Worm (Caenorhabditis elegans): ENCODE results near the gene lgg-1.
A peak's percentile ranks its signal among the peaks of the same experiment; 100 is the strongest.

lgg-1 gene

ce11 chrII:6355396-6356346 is 8.2 kb upstream of the lgg-1 start, which contains the start of gene C32D5.11:
Gene C32D5.11 (minus strand): TSS chrII:6355446.
- TF ChIP-seq T22C8.4 (GFP tag; IDR thresholded peaks at IDR 0.05): peak; percentile 7; the same call in 1 of the 2 replicates
- TF ChIP-seq med-1 (GFP tag; optimal IDR thresholded peaks at IDR 0.05; ENCODE audit: insufficient read depth): peak; percentile 18
- no peak for TF ChIP-seq ref-1 (GFP tag; conservative IDR thresholded peaks at IDR 0.05)
- TF ChIP-seq ztf-23 (GFP tag; IDR thresholded peaks at IDR 0.05): 0 out of 2 replicates have a peak, but pooled peaks have one; percentile 31

- TF ChIP-seq ref-1 (GFP tag; conservative IDR thresholded peaks at IDR 0.05): no peak
- no peak for TF ChIP-seq ztf-23 (GFP tag; IDR thresholded peaks at IDR 0.05)
- no peak for TF ChIP-seq tab-1 (GFP tag; IDR thresholded peaks at IDR 0.05)
- no peak for TF ChIP-seq ztf-29 (GFP tag; IDR thresholded peaks at IDR 0.05)
These were observed 4.4 kb upstream of the lgg-1 start, which contains the start of gene C32D5.10 for ce11 chrII:6351887-6352286. Gene C32D5.10 (minus strand): TSS chrII:6351987.

- TF ChIP-seq klf-2 (GFP tag; conservative IDR thresholded peaks at IDR 0.05): no peak
- TF ChIP-seq cog-1 (tag; optimal IDR thresholded peaks at IDR 0.05): no peak
- TF ChIP-seq ztf-23 (GFP tag; IDR thresholded peaks at IDR 0.05): no peak
- TF ChIP-seq tab-1 (GFP tag; IDR thresholded peaks at IDR 0.05): no peak
- TF ChIP-seq flt-1 (GFP tag; IDR thresholded peaks at IDR 0.05): no peak
These were observed 2.4 kb upstream of the lgg-1 start for ce11 chrII:6349968-6350367.

- no peak for TF ChIP-seq klf-2 (GFP tag; conservative IDR thresholded peaks at IDR 0.05)
- TF ChIP-seq cog-1 (tag; optimal IDR thresholded peaks at IDR 0.05): peak; percentile 68
- 0 out of 2 replicates have a peak, but pooled peaks have one; percentile 51 for TF ChIP-seq flt-1 (GFP tag; IDR thresholded peaks at IDR 0.05)
- TF ChIP-seq ref-1 (GFP tag; conservative IDR thresholded peaks at IDR 0.05): no peak
- 0 out of 2 replicates have a peak, but pooled peaks have one; percentile 11 for TF ChIP-seq tab-1 (GFP tag; IDR thresholded peaks at IDR 0.05)
These were observed 841 bp upstream of the lgg-1 start for ce11 chrII:6348360-6348759.

- no peak for TF ChIP-seq T22C8.4 (GFP tag; IDR thresholded peaks at IDR 0.05)
- no peak for TF ChIP-seq med-1 (GFP tag; optimal IDR thresholded peaks at IDR 0.05; ENCODE audit: insufficient read depth)
- no peak for TF ChIP-seq cog-1 (tag; optimal IDR thresholded peaks at IDR 0.05)
- no peak for TF ChIP-seq klf-2 (GFP tag; conservative IDR thresholded peaks at IDR 0.05)
- TF ChIP-seq ref-1 (GFP tag; conservative IDR thresholded peaks at IDR 0.05): no peak
- no peak for TF ChIP-seq ztf-29 (GFP tag; IDR thresholded peaks at IDR 0.05)
- no peak for TF ChIP-seq flt-1 (GFP tag; IDR thresholded peaks at IDR 0.05)
- TF ChIP-seq ztf-23 (GFP tag; IDR thresholded peaks at IDR 0.05): no peak
- TF ChIP-seq tab-1 (GFP tag; IDR thresholded peaks at IDR 0.05): no peak
These were observed 904 bp downstream of the lgg-1 start for ce11 chrII:6346551-6347079.

ce11 chrII:6345195-6346158 is 2.0 kb downstream of the lgg-1 start, which contains the start of gene C32D5.8:
Gene C32D5.8 (minus strand): TSS chrII:6345964.
- TF ChIP-seq ztf-23 (GFP tag; IDR thresholded peaks at IDR 0.05) (0 out of 2 replicates have a peak, but pooled peaks have one; percentile 21), med-1 (GFP tag; optimal IDR thresholded peaks at IDR 0.05; ENCODE audit: insufficient read depth) (no peak)

ce11 chrII:6344513-6344912 is 3.0 kb downstream of the lgg-1 start:
- TF ChIP-seq klf-2 (GFP tag; conservative IDR thresholded peaks at IDR 0.05) (no peak), med-1 (GFP tag; optimal IDR thresholded peaks at IDR 0.05; ENCODE audit: insufficient read depth) (no peak), ztf-23 (GFP tag; IDR thresholded peaks at IDR 0.05) (no peak), T22C8.4 (GFP tag; IDR thresholded peaks at IDR 0.05) (no peak), ztf-29 (GFP tag; IDR thresholded peaks at IDR 0.05) (no peak), cog-1 (tag; optimal IDR thresholded peaks at IDR 0.05) (no peak), tab-1 (GFP tag; IDR thresholded peaks at IDR 0.05) (no peak), ref-1 (GFP tag; conservative IDR thresholded peaks at IDR 0.05) (no peak), flt-1 (GFP tag; IDR thresholded peaks at IDR 0.05) (no peak)

- TF ChIP-seq T22C8.4 (GFP tag; IDR thresholded peaks at IDR 0.05): no peak
These were observed 3.6 kb downstream of the lgg-1 start, which contains the start of gene txt-18 for ce11 chrII:6343893-6344292. Gene txt-18 (plus strand): TSS chrII:6344072.

- TF ChIP-seq med-1 (GFP tag; optimal IDR thresholded peaks at IDR 0.05; ENCODE audit: insufficient read depth) (no peak), flt-1 (GFP tag; IDR thresholded peaks at IDR 0.05) (no peak), T22C8.4 (GFP tag; IDR thresholded peaks at IDR 0.05) (no peak)
These were observed 5.1 kb downstream of the lgg-1 start for ce11 chrII:6342455-6342854.

- TF ChIP-seq flt-1 (GFP tag; IDR thresholded peaks at IDR 0.05): no peak
- no peak for TF ChIP-seq tab-1 (GFP tag; IDR thresholded peaks at IDR 0.05)
- TF ChIP-seq T22C8.4 (GFP tag; IDR thresholded peaks at IDR 0.05): no peak
- no peak for TF ChIP-seq klf-2 (GFP tag; conservative IDR thresholded peaks at IDR 0.05)
- TF ChIP-seq ztf-29 (GFP tag; IDR thresholded peaks at IDR 0.05): no peak
- TF ChIP-seq cog-1 (tag; optimal IDR thresholded peaks at IDR 0.05): no peak
- no peak for TF ChIP-seq ztf-23 (GFP tag; IDR thresholded peaks at IDR 0.05)
- TF ChIP-seq med-1 (GFP tag; optimal IDR thresholded peaks at IDR 0.05; ENCODE audit: insufficient read depth): no peak
- no peak for TF ChIP-seq ref-1 (GFP tag; conservative IDR thresholded peaks at IDR 0.05)
These were observed 6.4 kb downstream of the lgg-1 start for ce11 chrII:6341076-6341475.

Data from whole organism, midembryonic.